Worm (Caenorhabditis elegans) whole organism, late embryonic: Measurements from ENCODE around the gene mpst-1.

Experiments used
- elt-2 ChIP-seq: sonication (generic microtip); optimal IDR thresholded peaks from 2 replicates; lab custom pipeline; 2016; ENCODE audit warnings: missing genetic modification reagents, missing genetic modification characterization, missing compliant biosample characterization
- hlh-30 ChIP-seq: sonication (generic microtip); optimal IDR thresholded peaks from 2 replicates; lab custom pipeline; 2017; ENCODE audit warnings: antibody characterized with exemption, missing genetic modification characterization, missing compliant biosample characterization; ENCODE audit not compliant: insufficient read depth
- nhr-11 ChIP-seq: fragments of 150-350 bp; optimal IDR thresholded peaks from 2 replicates; lab custom pipeline; 2014; ENCODE audit warnings: missing biosample characterization, missing genetic modification characterization
- ref-2 ChIP-seq: sonication (generic microtip); optimal IDR thresholded peaks from 2 replicates; lab custom pipeline; 2016; ENCODE audit warnings: missing genetic modification characterization, missing compliant biosample characterization
- sox-4 ChIP-seq: sonication (generic microtip); optimal IDR thresholded peaks from 2 replicates; lab custom pipeline; 2017; ENCODE audit warnings: mild to moderate bottlenecking, missing genetic modification characterization, inconsistent platforms, missing compliant biosample characterization
- ttx-3 ChIP-seq: sonication (generic microtip); optimal IDR thresholded peaks from 2 replicates; lab custom pipeline; 2016; ENCODE audit warnings: missing genetic modification reagents, missing genetic modification characterization, missing compliant biosample characterization

DNA sequence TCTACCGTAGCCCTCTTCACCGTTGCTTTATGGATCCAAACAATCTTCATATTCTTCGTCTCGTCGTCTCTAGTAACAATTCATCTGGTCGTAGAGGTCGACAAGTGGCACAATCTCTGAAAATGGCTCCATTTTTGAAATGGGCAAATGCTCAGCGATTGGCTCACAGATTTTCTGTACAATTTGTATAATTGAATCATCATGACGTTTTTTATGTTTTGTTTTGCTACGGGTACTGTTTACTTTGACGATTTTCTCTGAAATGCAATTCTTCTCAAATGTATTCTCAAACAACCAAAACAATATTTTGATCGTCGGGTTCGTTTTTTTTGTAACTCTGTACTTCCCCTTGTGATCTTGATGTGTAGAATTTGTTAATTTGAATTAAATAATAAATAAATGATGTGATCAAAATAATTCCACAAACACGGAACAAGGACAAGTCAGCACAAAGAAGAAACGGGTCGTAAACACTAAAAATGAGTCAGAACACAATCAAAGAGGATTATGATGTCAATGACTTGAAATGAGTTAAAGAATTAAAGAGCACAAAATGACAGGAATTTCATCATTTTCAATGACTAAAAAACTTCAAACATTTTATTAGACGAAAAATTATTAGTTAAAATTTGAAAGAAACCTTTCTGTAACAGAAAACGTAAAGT lies 35.1 kb upstream of the mpst-1 start:
- TF ChIP-seq ttx-3 (tag; lab: Kevin White, UChicago) (no peak), ref-2 (tag; lab: Kevin White, UChicago) (no peak), elt-2 (tag; lab: Kevin White, UChicago) (no peak), sox-4 (tag; lab: Kevin White, UChicago) (no peak), nhr-11 (tag; lab: Kevin White, UChicago) (no peak), hlh-30 (no peak)
